Worm (Caenorhabditis elegans) whole organism, young adult: Measurements from ENCODE around the gene C44C10.15.

Source experiments
- B0336.3 ChIP-seq: fragments of 200-800 bp; sonication (Bioruptor generic); IDR thresholded peaks from 2 replicates; pipeline ENCODE4 v1.3.6; 2022; ENCODE audit warnings: missing genetic modification characterization, missing compliant biosample characterization
- akir-1 ChIP-seq: fragments of 200-800 bp; sonication (Bioruptor generic); optimal IDR thresholded peaks from 2 replicates; lab custom pipeline; 2018; ENCODE audit warnings: mild to moderate bottlenecking, missing genetic modification characterization, moderate library complexity, missing compliant biosample characterization
- dox-1 ChIP-seq: fragments of 200-800 bp; sonication (Bioruptor generic); IDR thresholded peaks from 2 replicates; pipeline ENCODE4 v1.3.6; 2022; ENCODE audit warnings: missing genetic modification reagents, missing genetic modification characterization, missing compliant biosample characterization
- him-1 ChIP-seq: sonication (generic microtip); optimal IDR thresholded peaks from 2 replicates; lab custom pipeline; 2016; ENCODE audit warnings: missing genotype, missing genetic modification reagents, missing genetic modification characterization, missing compliant biosample characterization
- lag-1 ChIP-seq: fragments of 200-800 bp; sonication (Bioruptor generic); IDR thresholded peaks from 2 replicates; pipeline ENCODE4 v1.3.6; 2022; ENCODE audit warnings: missing genetic modification reagents, missing genetic modification characterization, missing compliant biosample characterization
- lin-40 ChIP-seq: sonication (generic microtip); optimal IDR thresholded peaks from 2 replicates; lab custom pipeline; 2016; ENCODE audit warnings: missing genetic modification characterization, mild to moderate bottlenecking, missing compliant biosample characterization, missing genotype, missing genetic modification reagents
- madf-6 ChIP-seq: fragments of 200-800 bp; sonication (Bioruptor generic); IDR thresholded peaks from 2 replicates; pipeline ENCODE4 v1.3.6; 2022; ENCODE audit warnings: missing genetic modification reagents, missing genetic modification characterization, missing compliant biosample characterization
- nfya-1 ChIP-seq: sonication (generic microtip); optimal IDR thresholded peaks from 2 replicates; lab custom pipeline; 2017; ENCODE audit warnings: antibody characterized with exemption, missing compliant biosample characterization, missing genetic modification characterization, borderline replicate concordance; ENCODE audit not compliant: insufficient read depth
- sdz-38 ChIP-seq: sonication (generic microtip); optimal IDR thresholded peaks from 2 replicates; lab custom pipeline; 2016; ENCODE audit warnings: missing genotype, missing genetic modification characterization, missing compliant biosample characterization
- snpc-1.3 ChIP-seq: sonication (generic microtip); optimal IDR thresholded peaks from 2 replicates; lab custom pipeline; 2017; ENCODE audit warnings: missing genetic modification characterization, mild to moderate bottlenecking, missing compliant biosample characterization, antibody characterized with exemption, moderate library complexity, missing genotype, missing genetic modification reagents; ENCODE audit not compliant: insufficient read depth
- unc-62 ChIP-seq: fragments of 150-350 bp; optimal IDR thresholded peaks from 2 replicates; lab custom pipeline; 2014; ENCODE audit warnings: missing biosample characterization, missing genetic modification reagents, missing genetic modification characterization

DNA sequence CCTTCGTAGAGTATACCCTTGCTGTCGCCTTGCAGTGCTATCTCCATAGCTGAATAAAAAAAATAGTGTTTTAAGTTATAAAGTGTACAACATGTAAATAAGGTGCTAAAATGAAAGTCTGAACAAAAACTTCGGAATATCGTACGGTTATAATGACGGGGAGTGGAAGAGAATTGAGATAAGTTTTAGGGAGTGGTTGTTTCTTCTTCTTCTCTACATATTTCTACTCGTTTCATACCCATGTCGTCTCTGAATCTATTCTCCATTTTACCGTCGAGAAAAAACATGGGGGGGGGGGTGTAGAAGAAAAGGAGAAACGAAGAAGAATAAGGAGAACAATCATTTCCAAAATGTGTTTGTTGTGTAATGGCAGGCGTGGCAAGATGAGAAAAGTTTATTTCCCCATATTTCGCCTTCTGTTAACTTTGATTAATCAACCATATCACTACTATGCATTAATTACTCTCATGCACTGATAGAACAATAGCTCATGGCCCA lies 16.3 kb upstream of the C44C10.15 start, which contains the start of gene C44C10.9:
- TF ChIP-seq lag-1 (GFP tag; lab: Robert Waterston, UW) (no peak), B0336.3 (GFP tag; lab: Robert Waterston, UW) (no peak), lin-40 (tag; lab: Kevin White, UChicago) (no peak), madf-6 (GFP tag; lab: Robert Waterston, UW) (no peak), dox-1 (GFP tag; lab: Robert Waterston, UW) (no peak), sdz-38 (tag; lab: Kevin White, UChicago) (no peak), nfya-1 (tag; lab: Kevin White, UChicago) (no peak), him-1 (tag; lab: Kevin White, UChicago) (no peak), unc-62 (GFP tag; lab: Kevin White, UChicago) (no peak), akir-1 (GFP tag; lab: Kevin White, UChicago) (no peak), snpc-1.3 (tag; lab: Kevin White, UChicago) (no peak)
